Worm (Caenorhabditis elegans): Measurements from ENCODE around the gene nol-10.

ce11 chrIV:7543662-7544061 is 36.7 kb upstream of the nol-10 start:
- TF ChIP-seq dmd-4 (tag; optimal IDR thresholded peaks at IDR 0.05; ENCODE audit: borderline replicate concordance) (no peak), K09A11.1 (tag; optimal IDR thresholded peaks at IDR 0.05; ENCODE audit: insufficient read depth) (no peak), pag-3 (tag; optimal IDR thresholded peaks at IDR 0.05; ENCODE audit: borderline replicate concordance) (no peak), fkh-6 (tag; optimal IDR thresholded peaks at IDR 0.05) (no peak), odd-2 (tag; optimal IDR thresholded peaks at IDR 0.05) (no peak), sox-2 (GFP tag; IDR thresholded peaks at IDR 0.05) (no peak), ceh-6 (GFP tag; optimal IDR thresholded peaks at IDR 0.05) (no peak), pros-1 (tag; optimal IDR thresholded peaks at IDR 0.05) (no peak)

Measured in whole organism, late embryonic.